Fruit fly (Drosophila melanogaster): ENCODE data around the gene Gr98d.

Gene Gr98d

DNA sequence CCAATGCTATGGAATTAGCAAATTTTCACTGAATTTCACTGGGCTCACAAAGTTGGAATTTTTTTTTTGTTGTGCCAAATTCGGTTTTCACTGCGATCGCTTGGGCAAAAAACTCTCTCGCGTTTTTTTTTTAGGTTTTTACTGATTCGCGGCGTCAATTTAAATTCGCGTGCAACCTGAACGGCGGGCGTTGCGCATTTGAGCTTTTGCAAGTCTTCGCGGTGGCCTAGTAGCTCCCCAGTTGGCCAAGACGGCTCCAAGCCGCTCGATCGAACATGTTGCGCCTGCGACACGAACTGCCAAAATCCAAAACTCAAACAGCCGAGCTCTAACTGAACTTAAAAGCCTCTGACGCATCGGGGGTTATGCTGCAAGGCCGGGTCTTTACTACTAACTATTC is 50.1 kb downstream of the Gr98d start, which contains the start of gene CG5639:
Gene CG5639, minus strand, starts transcription at position 152 of the 400 bp plus-strand sequence.
- TF ChIP-seq CG17801 (GFP tag; optimal IDR thresholded peaks at IDR 0.05; ENCODE audit: partially characterized antibody): no peak

All from ovary, adult (tissue).